Worm (Caenorhabditis elegans) whole organism, young adult: Measurements from ENCODE around the gene Y41D4B.17.

ENCODE experiments used
- B0336.3 ChIP-seq: fragments of 200-800 bp; sonication (Bioruptor generic); IDR thresholded peaks from 2 replicates; pipeline ENCODE4 v1.3.6; 2022; ENCODE audit warnings: missing genetic modification characterization, missing compliant biosample characterization
- D2030.7 ChIP-seq: fragments of 200-800 bp; sonication (Bioruptor generic); IDR thresholded peaks from 2 replicates; pipeline ENCODE4 v1.3.6; 2022; ENCODE audit warnings: missing genetic modification reagents, missing genetic modification characterization, missing compliant biosample characterization
- F23B12.7 ChIP-seq: sonication (generic microtip); optimal IDR thresholded peaks from 2 replicates; lab custom pipeline; 2017; ENCODE audit warnings: missing genetic modification characterization, mild to moderate bottlenecking, missing compliant biosample characterization, antibody characterized with exemption, moderate library complexity; ENCODE audit not compliant: insufficient read depth
- F37B4.10 ChIP-seq: fragments of 200-800 bp; sonication (Bioruptor generic); IDR thresholded peaks from 2 replicates; pipeline ENCODE4 v1.3.6; 2022; ENCODE audit warnings: missing genetic modification characterization, missing compliant biosample characterization
- T07F8.4 ChIP-seq: sonication (generic microtip); optimal IDR thresholded peaks from 2 replicates; lab custom pipeline; 2016; ENCODE audit warnings: mild to moderate bottlenecking, missing genetic modification characterization, moderate library complexity, missing compliant biosample characterization
- T26A5.8 ChIP-seq: sonication (generic microtip); optimal IDR thresholded peaks from 2 replicates; lab custom pipeline; 2016; ENCODE audit warnings: missing genetic modification characterization, missing compliant biosample characterization
- Y79H2A.3 ChIP-seq: fragments of 200-800 bp; sonication (Bioruptor generic); conservative IDR thresholded peaks from 2 replicates; pipeline ENCODE4 v1.3.6; 2022; ENCODE audit warnings: missing genetic modification reagents, missing genetic modification characterization, missing compliant biosample characterization
- ama-1 ChIP-seq, 3 experiments: fragments of 150-350 bp in 1 of 3; sonication (generic microtip) in 2 of 3; optimal IDR thresholded peaks; 2 replicates each; lab custom pipeline; 2014 to 2018; ENCODE audit warnings: missing biosample characterization in 2 of 3, missing genetic modification characterization in 2 of 3, missing genetic modification reagents in 2 of 3
- atf-7 ChIP-seq: sonication (generic microtip); optimal IDR thresholded peaks from 2 replicates; lab custom pipeline; 2017; ENCODE audit warnings: mild to moderate bottlenecking, missing genetic modification characterization, missing compliant biosample characterization
- athp-1 ChIP-seq: sonication (generic microtip); optimal IDR thresholded peaks from 2 replicates; lab custom pipeline; 2017; ENCODE audit warnings: mild to moderate bottlenecking, missing genetic modification characterization, missing compliant biosample characterization
- bed-2 ChIP-seq: fragments of 200-800 bp; sonication (Bioruptor generic); IDR thresholded peaks from 2 replicates; pipeline ENCODE4 v1.3.6; 2022; ENCODE audit warnings: missing genetic modification reagents, missing genetic modification characterization, missing compliant biosample characterization
- ccch-3 ChIP-seq: fragments of 200-800 bp; sonication (Bioruptor generic); optimal IDR thresholded peaks from 2 replicates; lab custom pipeline; 2018; ENCODE audit warnings: mild to moderate bottlenecking, missing genetic modification characterization, missing compliant biosample characterization
- ceh-27 ChIP-seq: fragments of 200-800 bp; sonication (Bioruptor generic); optimal IDR thresholded peaks from 2 replicates; lab custom pipeline; 2018; ENCODE audit warnings: mild to moderate bottlenecking, missing genetic modification characterization, moderate library complexity, missing compliant biosample characterization
- ceh-40 ChIP-seq: fragments of 200-800 bp; sonication (Bioruptor generic); IDR thresholded peaks from 2 replicates; pipeline ENCODE4 v1.3.6; 2022; ENCODE audit warnings: missing genetic modification characterization, missing compliant biosample characterization
- ceh-58 ChIP-seq: fragments of 200-800 bp; sonication (Bioruptor generic); IDR thresholded peaks from 2 replicates; pipeline ENCODE4 v1.3.6; 2022; ENCODE audit warnings: missing genetic modification characterization, missing compliant biosample characterization
- dpl-1 ChIP-seq: fragments of 150-350 bp; optimal IDR thresholded peaks from 2 replicates; lab custom pipeline; 2014; ENCODE audit warnings: missing biosample characterization, missing genetic modification reagents, missing genetic modification characterization
- efl-1 ChIP-seq: fragments of 150-350 bp; optimal IDR thresholded peaks from 2 replicates; lab custom pipeline; 2014; ENCODE audit warnings: missing biosample characterization, missing genetic modification reagents, missing genetic modification characterization
- egl-18 ChIP-seq: fragments of 200-800 bp; sonication (Bioruptor generic); IDR thresholded peaks from 2 replicates; pipeline ENCODE4 v1.3.6; 2022; ENCODE audit warnings: missing genetic modification reagents, missing genetic modification characterization, missing compliant biosample characterization
- egl-44 ChIP-seq: fragments of 200-800 bp; sonication (Bioruptor generic); IDR thresholded peaks from 2 replicates; pipeline ENCODE4 v1.3.6; 2022; ENCODE audit warnings: missing genetic modification reagents, missing genetic modification characterization, missing compliant biosample characterization
- egrh-3 ChIP-seq: fragments of 200-800 bp; sonication (Bioruptor generic); IDR thresholded peaks from 2 replicates; pipeline ENCODE4 v1.3.6; 2022; ENCODE audit warnings: missing genetic modification reagents, missing genetic modification characterization, missing compliant biosample characterization
- fkh-3 ChIP-seq: sonication (generic microtip); optimal IDR thresholded peaks from 2 replicates; lab custom pipeline; 2016; ENCODE audit warnings: mild to moderate bottlenecking, missing genetic modification characterization, missing compliant biosample characterization
- gei-17 ChIP-seq: fragments of 200-800 bp; sonication (Bioruptor generic); optimal IDR thresholded peaks from 2 replicates; lab custom pipeline; 2018; ENCODE audit warnings: mild to moderate bottlenecking, missing genetic modification characterization, missing compliant biosample characterization
- hmg-1.2 ChIP-seq: fragments of 200-800 bp; sonication (Bioruptor generic); IDR thresholded peaks from 2 replicates; pipeline ENCODE4 v1.3.6; 2022; ENCODE audit warnings: missing genetic modification reagents, missing genetic modification characterization, missing compliant biosample characterization
- hrde-1 ChIP-seq: sonication (generic microtip); optimal IDR thresholded peaks from 2 replicates; lab custom pipeline; 2016; ENCODE audit warnings: missing genetic modification characterization, mild to moderate bottlenecking, missing compliant biosample characterization, moderate library complexity, missing genotype, missing genetic modification reagents, borderline replicate concordance
- lin-26 ChIP-seq: fragments of 200-800 bp; sonication (Bioruptor generic); IDR thresholded peaks from 2 replicates; pipeline ENCODE4 v1.3.6; 2022; ENCODE audit warnings: missing genetic modification reagents, missing genetic modification characterization, missing compliant biosample characterization
- lin-35 ChIP-seq, 3 experiments: fragments of 150-350 bp in 2 of 3; sonication (generic microtip) in 1 of 3; optimal IDR thresholded peaks; 2 replicates each; lab custom pipeline; 2014 to 2018; ENCODE audit warnings: missing biosample characterization in 3 of 3, missing genetic modification characterization in 3 of 3, missing genetic modification reagents in 3 of 3
- lin-54 ChIP-seq: fragments of 200-800 bp; sonication (Bioruptor generic); optimal IDR thresholded peaks from 2 replicates; lab custom pipeline; 2018; ENCODE audit warnings: mild to moderate bottlenecking, missing genetic modification characterization, missing compliant biosample characterization
- lsl-1 ChIP-seq: fragments of 200-800 bp; sonication (Bioruptor generic); optimal IDR thresholded peaks from 2 replicates; lab custom pipeline; 2018; ENCODE audit warnings: mild to moderate bottlenecking, missing genetic modification characterization, moderate library complexity, missing compliant biosample characterization
- madf-6 ChIP-seq: fragments of 200-800 bp; sonication (Bioruptor generic); IDR thresholded peaks from 2 replicates; pipeline ENCODE4 v1.3.6; 2022; ENCODE audit warnings: missing genetic modification reagents, missing genetic modification characterization, missing compliant biosample characterization
- madf-8 ChIP-seq: fragments of 200-800 bp; sonication (Bioruptor generic); conservative IDR thresholded peaks from 2 replicates; pipeline ENCODE4 v1.3.6; 2022; ENCODE audit warnings: missing genetic modification reagents, missing genetic modification characterization, missing compliant biosample characterization
- mxl-1 ChIP-seq: sonication (generic microtip); optimal IDR thresholded peaks from 2 replicates; lab custom pipeline; 2016; ENCODE audit warnings: missing genetic modification characterization, missing compliant biosample characterization
- nfyb-1 ChIP-seq: fragments of 200-800 bp; sonication (Bioruptor generic); IDR thresholded peaks from 2 replicates; pipeline ENCODE4 v1.3.6; 2022; ENCODE audit warnings: missing genetic modification reagents, missing genetic modification characterization, missing compliant biosample characterization
- rec-8 ChIP-seq, 2 experiments: sonication (generic microtip); optimal IDR thresholded peaks; 2 replicates each; lab custom pipeline; 2016; ENCODE audit warnings: mild to moderate bottlenecking in 2 of 2, missing genetic modification characterization in 2 of 2, missing genetic modification reagents in 2 of 2, missing genotype in 2 of 2, missing biosample characterization in 1 of 2, missing compliant biosample characterization in 1 of 2, moderate library complexity in 1 of 2
- snpc-4 ChIP-seq, 5 experiments: fragments of 150-350 bp in 1 of 5; sonication (generic microtip) in 4 of 5; optimal IDR thresholded peaks; 2 replicates each; lab custom pipeline; 2014 to 2018; ENCODE audit warnings: missing genetic modification characterization in 5 of 5, missing biosample characterization in 3 of 5, antibody characterized with exemption in 2 of 5, mild to moderate bottlenecking in 2 of 5, missing compliant biosample characterization in 2 of 5, missing genotype in 2 of 5, moderate library complexity in 2 of 5, missing genetic modification reagents in 1 of 5
- sptf-2 ChIP-seq: fragments of 200-800 bp; sonication (Bioruptor generic); optimal IDR thresholded peaks from 2 replicates; lab custom pipeline; 2018; ENCODE audit warnings: mild to moderate bottlenecking, missing genetic modification characterization, missing compliant biosample characterization
- tlf-1 ChIP-seq: fragments of 200-800 bp; sonication (Bioruptor generic); optimal IDR thresholded peaks from 2 replicates; lab custom pipeline; 2018; ENCODE audit warnings: mild to moderate bottlenecking, missing genetic modification characterization, missing compliant biosample characterization
- xnd-1 ChIP-seq: sonication (generic microtip); optimal IDR thresholded peaks from 2 replicates; lab custom pipeline; 2016; ENCODE audit warnings: missing genotype, missing genetic modification reagents, missing genetic modification characterization, missing compliant biosample characterization
- zfh-2 ChIP-seq: fragments of 200-800 bp; sonication (Bioruptor generic); conservative IDR thresholded peaks from 2 replicates; pipeline ENCODE4 v1.3.6; 2022; ENCODE audit warnings: missing genetic modification reagents, missing genetic modification characterization, missing compliant biosample characterization
- ztf-3 ChIP-seq: fragments of 200-800 bp; sonication (Bioruptor generic); optimal IDR thresholded peaks from 2 replicates; lab custom pipeline; 2018; ENCODE audit warnings: mild to moderate bottlenecking, missing genetic modification characterization, missing compliant biosample characterization

Y41D4B.17 gene

ce11 chrIV:1563476-1564131 lies 3.7 kb downstream of the Y41D4B.17 start, which contains the start of gene Y41D4B.15:
Y41D4B.15 (plus strand) TSS chrIV:1564081.
- no peak for TF ChIP-seq D2030.7 (GFP tag; lab: Robert Waterston, UW)
- TF ChIP-seq hmg-1.2 (GFP tag; lab: Robert Waterston, UW) = no peak
- no peak for TF ChIP-seq madf-8 (GFP tag; lab: Robert Waterston, UW)
- no peak for TF ChIP-seq sptf-2 (GFP tag; lab: Kevin White, UChicago)
- TF ChIP-seq efl-1 (GFP tag; lab: Kevin White, UChicago) = no peak

ce11 chrIV:1565725-1566124 lies 5.8 kb downstream of the Y41D4B.17 start:
- TF ChIP-seq zfh-2 (peak; percentile 86), egrh-3 (GFP tag; lab: Robert Waterston, UW) (peak; percentile 72; the same call in 1 of the 2 replicates), snpc-4 (GFP tag; optimal IDR thresholded peaks at IDR 0.05; lab: Kevin White, UChicago) (no peak), snpc-4 (tag; optimal IDR thresholded peaks at IDR 0.05; lab: Kevin White, UChicago) (no peak)

ce11 chrIV:1567577-1567976 lies 7.7 kb downstream of the Y41D4B.17 start:
- TF ChIP-seq lsl-1 (no peak), B0336.3 (GFP tag; lab: Robert Waterston, UW) (no peak), madf-6 (peak; percentile 27; the same call in 1 of the 2 replicates), nfyb-1 (peak; percentile 92), egl-18 (GFP tag; lab: Robert Waterston, UW) (no peak)
- TF ChIP-seq, all 124 proteins: peak for 2

- no peak for TF ChIP-seq mxl-1 (tag; lab: Kevin White, UChicago)
- TF ChIP-seq ceh-58 (GFP tag; lab: Robert Waterston, UW) = no peak
Observed at ce11 chrIV:1576731-1577130, 16.8 kb downstream of the Y41D4B.17 start, which contains the start of gene Y41D4B.14. Y41D4B.14 (plus strand) TSS chrIV:1577031.

- TF ChIP-seq athp-1 = peak; percentile 92
- TF ChIP-seq lin-26 (GFP tag; lab: Robert Waterston, UW) = peak; percentile 57; the same call in 1 of the 2 replicates
- TF ChIP-seq xnd-1 (tag; lab: Kevin White, UChicago) = peak; percentile 74
- TF ChIP-seq T26A5.8 (tag; lab: Kevin White, UChicago) = no peak
- peak; percentile 34 for TF ChIP-seq gei-17 (GFP tag; lab: Kevin White, UChicago)
- TF ChIP-seq atf-7 (tag; lab: Kevin White, UChicago) = peak; percentile 33
- no peak for TF ChIP-seq F37B4.10 (GFP tag; lab: Robert Waterston, UW)
- TF ChIP-seq T07F8.4 = no peak
- no peak for TF ChIP-seq ztf-3 (GFP tag; lab: Kevin White, UChicago)
- peak in 2 of 3 experiments; percentile 5 to 73 for TF ChIP-seq lin-35 (GFP tag; optimal IDR thresholded peaks at IDR 0.05; lab: Kevin White, UChicago)
- TF ChIP-seq ceh-40 (GFP tag; lab: Robert Waterston, UW) = 0 out of 2 replicates have a peak, but pooled peaks have one; percentile 39
- TF ChIP-seq egl-44 (GFP tag; lab: Robert Waterston, UW) = peak; percentile 59; the same call in 1 of the 2 replicates
- peak; percentile 89 for TF ChIP-seq F23B12.7 (tag; lab: Kevin White, UChicago)
- TF ChIP-seq Y79H2A.3 = no peak
- peak; percentile 46 for TF ChIP-seq snpc-4 (GFP tag; optimal IDR thresholded peaks at IDR 0.05; lab: Kevin White, UChicago)
- peak; percentile 50 to 66 (median 59) for TF ChIP-seq snpc-4 (tag; optimal IDR thresholded peaks at IDR 0.05; lab: Kevin White, UChicago)
- TF ChIP-seq ceh-27 (GFP tag; lab: Kevin White, UChicago) = peak; percentile 81
- TF ChIP-seq dpl-1 (GFP tag; lab: Kevin White, UChicago) = peak; percentile 85
- peak; percentile 57 for TF ChIP-seq hrde-1 (tag; lab: Kevin White, UChicago)
- peak; percentile 91 for TF ChIP-seq D2030.7 (GFP tag; lab: Robert Waterston, UW)
- peak; percentile 83 for TF ChIP-seq bed-2
- TF ChIP-seq fkh-3 (tag; lab: Kevin White, UChicago) = no peak
- no peak for TF ChIP-seq ama-1 (optimal IDR thresholded peaks at IDR 0.05; lab: Kevin White, UChicago)
- no peak for TF ChIP-seq ama-1 (GFP tag; optimal IDR thresholded peaks at IDR 0.05; lab: Kevin White, UChicago)
- TF ChIP-seq rec-8 (tag; optimal IDR thresholded peaks at IDR 0.05; lab: Kevin White, UChicago) = peak; percentile 14 to 56
- peak; percentile 81 for TF ChIP-seq tlf-1 (GFP tag; lab: Kevin White, UChicago)
- peak; percentile 96 for TF ChIP-seq lin-54 (GFP tag; lab: Kevin White, UChicago)
- no peak for TF ChIP-seq ccch-3
Observed at ce11 chrIV:1595802-1596201, 35.9 kb downstream of the Y41D4B.17 start, which contains the start of gene npp-8. npp-8 (minus strand) TSS chrIV:1595824.
